Worm (Caenorhabditis elegans): ENCODE results near the gene cyp-13A10.

cyp-13A10 gene

ce11 chrII:9614728-9615127, 48.0 kb downstream of the cyp-13A10 start, which contains the start of gene hlh-6:
Gene hlh-6 (minus strand): TSS chrII:9614828.
- TF ChIP-seq hif-1 (tag; optimal IDR thresholded peaks at IDR 0.05) = no peak
- TF ChIP-seq F37D6.2 (tag; optimal IDR thresholded peaks at IDR 0.05) = no peak
- no peak for TF ChIP-seq R02D3.7 (tag; optimal IDR thresholded peaks at IDR 0.05)
- no peak for TF ChIP-seq mdl-1 (tag; optimal IDR thresholded peaks at IDR 0.05)
- TF ChIP-seq ZK546.5 (tag; optimal IDR thresholded peaks at IDR 0.05) = no peak
- TF ChIP-seq mdt-29 (GFP tag; IDR thresholded peaks at IDR 0.05) = no peak
- no peak for TF ChIP-seq ztf-11 (tag; optimal IDR thresholded peaks at IDR 0.05)
- no peak for TF ChIP-seq unc-39 (tag; optimal IDR thresholded peaks at IDR 0.05)
- TF ChIP-seq egl-43 (GFP tag; IDR thresholded peaks at IDR 0.05) = no peak
- TF ChIP-seq Y75B8A.6 (GFP tag; IDR thresholded peaks at IDR 0.05) = no peak
- TF ChIP-seq vab-7 (GFP tag; IDR thresholded peaks at IDR 0.05) = no peak
- TF ChIP-seq php-3 (GFP tag; IDR thresholded peaks at IDR 0.05) = no peak
- TF ChIP-seq sdz-12 (GFP tag; optimal IDR thresholded peaks at IDR 0.05) = no peak
- TF ChIP-seq dmd-6 (GFP tag; IDR thresholded peaks at IDR 0.05) = no peak
- no peak for TF ChIP-seq tra-1 (GFP tag; IDR thresholded peaks at IDR 0.05)
- TF ChIP-seq ZK337.2 (GFP tag; IDR thresholded peaks at IDR 0.05) = no peak
- TF ChIP-seq ceh-20 (GFP tag; IDR thresholded peaks at IDR 0.05) = no peak

DNA sequence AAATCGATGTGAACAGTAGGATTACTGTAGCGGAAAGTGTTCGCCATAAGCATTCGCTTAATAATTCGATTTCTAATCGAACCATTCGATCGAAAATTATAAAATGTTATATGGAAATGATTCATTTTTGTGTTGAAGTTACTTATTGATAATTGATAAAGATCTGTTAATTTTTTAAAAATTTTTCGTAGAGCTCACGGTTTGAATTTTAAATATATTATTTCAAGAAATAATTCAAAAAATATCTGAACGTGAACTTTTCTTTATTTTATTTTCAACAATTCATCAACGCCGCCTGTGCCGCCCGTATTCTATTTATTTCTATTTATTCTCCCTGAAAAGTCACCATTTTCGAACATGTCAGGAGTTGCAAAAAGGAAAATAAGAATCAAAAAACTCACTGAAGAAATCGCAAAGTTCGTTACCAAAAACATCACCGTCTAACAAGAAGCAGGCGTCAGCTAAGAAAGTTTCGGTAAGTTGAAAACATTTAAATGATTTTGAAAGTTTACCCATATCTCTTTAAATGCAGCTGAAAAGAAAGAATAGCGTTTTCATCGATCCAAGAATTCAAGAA, 51.2 kb downstream of the cyp-13A10 start, which contains the start of the genes T15H9.5 and T15H9.4:
T15H9.5 (minus strand) TSS at position 101 of the 577 bp plus-strand sequence.
T15H9.4 (plus strand) TSS at position 527 of the 577 bp plus-strand sequence.
- TF ChIP-seq dmd-9 (GFP tag; IDR thresholded peaks at IDR 0.05) = no peak
- no peak for TF ChIP-seq daf-16 (GFP tag; optimal IDR thresholded peaks at IDR 0.05)
- no peak for TF ChIP-seq daf-16 (tag; optimal IDR thresholded peaks at IDR 0.05)
- no peak for TF ChIP-seq tag-97 (GFP tag; IDR thresholded peaks at IDR 0.05)
- TF ChIP-seq zip-11 (GFP tag; IDR thresholded peaks at IDR 0.05) = no peak
- no peak for TF ChIP-seq lsy-2 (tag; optimal IDR thresholded peaks at IDR 0.05)
- no peak for TF ChIP-seq nhr-42 (GFP tag; IDR thresholded peaks at IDR 0.05)
- TF ChIP-seq nhr-11 (tag; optimal IDR thresholded peaks at IDR 0.05) = no peak
- no peak for TF ChIP-seq zfp-2 (tag; optimal IDR thresholded peaks at IDR 0.05)
- no peak for TF ChIP-seq nhr-237 (tag; optimal IDR thresholded peaks at IDR 0.05)
- TF ChIP-seq skn-1 (tag; optimal IDR thresholded peaks at IDR 0.05) = no peak
- no peak for TF ChIP-seq mdl-1 (tag; optimal IDR thresholded peaks at IDR 0.05)
- no peak for TF ChIP-seq madf-5 (GFP tag; IDR thresholded peaks at IDR 0.05)
- TF ChIP-seq madf-9 (GFP tag; conservative IDR thresholded peaks at IDR 0.05) = no peak
- no peak for TF ChIP-seq Y48G9A.11 (GFP tag; IDR thresholded peaks at IDR 0.05)
- no peak for TF ChIP-seq unc-62 (GFP tag; optimal IDR thresholded peaks at IDR 0.05 in 1 of 2)
- no peak for TF ChIP-seq unc-62 (tag; optimal IDR thresholded peaks at IDR 0.05)
- no peak for TF ChIP-seq dmd-6 (GFP tag; IDR thresholded peaks at IDR 0.05)
- TF ChIP-seq cey-2 (tag; optimal IDR thresholded peaks at IDR 0.05; ENCODE audit: borderline replicate concordance, insufficient read depth) = no peak
- TF ChIP-seq set-16 (GFP tag; IDR thresholded peaks at IDR 0.05) = no peak
- TF ChIP-seq ceh-44 (GFP tag; IDR thresholded peaks at IDR 0.05) = no peak
- no peak for TF ChIP-seq lin-13 (GFP tag; optimal IDR thresholded peaks at IDR 0.05)
